Fruit fly (Drosophila melanogaster) whole organism, pupa: ENCODE measurements around the gene Dsp1.

Experiments
- CG10348 ChIP-seq: fragments of 200-800 bp; sonication (Bioruptor generic); IDR thresholded peaks from 2 replicates; pipeline ENCODE4 v1.3.6; 2022; ENCODE audit warnings: missing biosample characterization, missing genetic modification characterization
- CG12605 ChIP-seq: fragments of 200-800 bp; sonication (Bioruptor generic); IDR thresholded peaks from 2 replicates; pipeline ENCODE4 v1.3.6; 2022; ENCODE audit warnings: missing biosample characterization, missing genetic modification characterization
- CG13204 ChIP-seq: fragments of 200-800 bp; sonication (Bioruptor generic); optimal IDR thresholded peaks from 2 replicates; lab custom pipeline; 2018; ENCODE audit warnings: missing biosample characterization, mild to moderate bottlenecking, missing genetic modification characterization, moderate library complexity
- CG14655 ChIP-seq: fragments of 200-800 bp; sonication (Bioruptor generic); optimal IDR thresholded peaks from 3 replicates; lab custom pipeline; 2017; ENCODE audit warnings: mild to moderate bottlenecking, missing biosample characterization, missing genetic modification reagents, missing genetic modification characterization
- CG15710 ChIP-seq: fragments of 200-800 bp; sonication (Bioruptor generic); optimal IDR thresholded peaks from 2 replicates; lab custom pipeline; 2018; ENCODE audit warnings: missing biosample characterization, mild to moderate bottlenecking, missing genetic modification characterization, moderate library complexity
- CG17806 ChIP-seq: fragments of 200-800 bp; sonication (Bioruptor generic); optimal IDR thresholded peaks from 2 replicates; lab custom pipeline; 2018; ENCODE audit warnings: missing biosample characterization, mild to moderate bottlenecking, missing genetic modification characterization, moderate library complexity
- CG32121 ChIP-seq: fragments of 200-800 bp; sonication (Bioruptor generic); IDR thresholded peaks from 2 replicates; pipeline ENCODE4 v1.3.6; 2022; ENCODE audit warnings: missing biosample characterization, missing genetic modification characterization
- CG34367 ChIP-seq: fragments of 200-800 bp; sonication (Bioruptor generic); optimal IDR thresholded peaks from 2 replicates; lab custom pipeline; 2018; ENCODE audit warnings: missing biosample characterization, mild to moderate bottlenecking, missing genetic modification characterization
- CG4496 ChIP-seq: fragments of 200-800 bp; sonication (Bioruptor generic); IDR thresholded peaks from 3 replicates; pipeline ENCODE4 v1.3.6; 2022; ENCODE audit warnings: missing biosample characterization, missing genetic modification characterization
- CG8159 ChIP-seq: fragments of 200-800 bp; sonication (Bioruptor generic); optimal IDR thresholded peaks from 3 replicates; lab custom pipeline; 2018; ENCODE audit warnings: missing biosample characterization, mild to moderate bottlenecking, missing genetic modification characterization, moderate library complexity
- CG8301 ChIP-seq: fragments of 200-800 bp; sonication (Bioruptor generic); optimal IDR thresholded peaks from 2 replicates; lab custom pipeline; 2018; ENCODE audit warnings: missing biosample characterization, mild to moderate bottlenecking, missing genetic modification characterization
- CG9948 ChIP-seq: fragments of 200-800 bp; sonication (Bioruptor generic); optimal IDR thresholded peaks from 2 replicates; lab custom pipeline; 2018; ENCODE audit warnings: missing biosample characterization, mild to moderate bottlenecking, missing genetic modification characterization, moderate library complexity
- D1 ChIP-seq: fragments of 200-800 bp; sonication (Bioruptor generic); optimal IDR thresholded peaks from 2 replicates; lab custom pipeline; 2018; ENCODE audit warnings: missing biosample characterization, mild to moderate bottlenecking, missing genetic modification characterization, moderate library complexity
- EcR ChIP-seq: fragments of 200-800 bp; sonication (Bioruptor generic); optimal IDR thresholded peaks from 3 replicates; lab custom pipeline; 2019; ENCODE audit warnings: missing biosample characterization, missing genetic modification characterization, mild to moderate bottlenecking, moderate library complexity, missing genetic modification reagents
- Ets98B ChIP-seq: fragments of 200-800 bp; sonication (Bioruptor generic); IDR thresholded peaks from 2 replicates; pipeline ENCODE4 v1.3.6; 2022; ENCODE audit warnings: missing biosample characterization, missing genetic modification characterization
- Pif1A ChIP-seq: fragments of 200-800 bp; sonication (Bioruptor generic); optimal IDR thresholded peaks from 3 replicates; lab custom pipeline; 2016; ENCODE audit warnings: missing biosample characterization, missing genetic modification characterization
- Pif1B ChIP-seq: fragments of 200-800 bp; sonication (Bioruptor generic); optimal IDR thresholded peaks from 3 replicates; lab custom pipeline; 2016; ENCODE audit warnings: missing biosample characterization, missing genetic modification characterization
- Snoo ChIP-seq: fragments of 200-800 bp; sonication (Bioruptor generic); optimal IDR thresholded peaks from 3 replicates; lab custom pipeline; 2017; ENCODE audit warnings: missing biosample characterization, mild to moderate bottlenecking, missing genetic modification characterization, inconsistent platforms
- fd96Ca ChIP-seq: fragments of 200-800 bp; sonication (Bioruptor generic); IDR thresholded peaks from 3 replicates; pipeline ENCODE4 v1.3.6; 2022; ENCODE audit warnings: missing biosample characterization, missing genetic modification characterization
- gl ChIP-seq: fragments of 200-800 bp; sonication (Bioruptor generic); optimal IDR thresholded peaks from 2 replicates; lab custom pipeline; 2018; ENCODE audit warnings: missing biosample characterization, mild to moderate bottlenecking, missing genetic modification characterization
- rn ChIP-seq: fragments of 200-800 bp; sonication (Bioruptor generic); IDR thresholded peaks from 2 replicates; pipeline ENCODE4 v1.3.6; 2022; ENCODE audit warnings: missing biosample characterization, missing genetic modification characterization

The Dsp1 gene

DNA sequence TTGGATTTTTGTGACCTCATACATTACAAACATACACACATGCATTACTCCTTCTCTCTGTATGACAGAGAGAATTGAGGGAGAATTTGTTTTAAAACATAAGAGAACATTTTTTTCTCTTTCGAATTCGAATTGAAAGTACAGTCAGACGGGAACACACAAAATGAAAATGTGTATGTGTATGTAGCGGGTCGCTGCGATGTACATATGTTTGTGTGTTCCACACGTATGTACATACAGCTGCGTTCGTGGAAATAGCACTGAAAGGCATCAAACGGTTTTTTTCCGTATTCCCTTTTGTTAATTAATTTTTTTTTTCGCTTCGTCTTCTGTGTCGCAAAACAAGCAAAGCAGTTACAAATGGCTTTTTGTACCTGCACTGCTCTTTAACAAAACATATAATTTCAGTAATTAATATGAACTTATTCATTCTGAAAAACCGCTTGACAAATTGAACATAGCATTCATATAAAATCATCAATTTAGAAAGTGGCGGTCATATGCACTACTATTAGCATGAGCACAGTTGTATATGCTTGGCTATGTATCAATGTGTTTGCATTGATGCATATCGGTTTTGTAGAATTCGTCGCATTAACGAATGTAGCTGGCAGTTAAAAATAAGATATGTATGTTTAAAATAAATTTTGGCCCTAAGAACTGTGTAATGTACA lies 660 bp upstream of the Dsp1 start:
- peak; percentile 99 for TF ChIP-seq CG14655 (GFP tag; lab: Kevin White, UChicago)
- peak; percentile 94 for TF ChIP-seq gl
- TF ChIP-seq rn, result peak; percentile 86
- TF ChIP-seq CG17806 (tag; lab: Kevin White, UChicago), result peak; percentile 95
- peak; percentile 97 for TF ChIP-seq CG34367 (tag; lab: Kevin White, UChicago)
- TF ChIP-seq Pif1A (GFP tag; lab: Kevin White, UChicago), result peak; percentile 97
- peak; percentile 98 for TF ChIP-seq CG8159 (tag; lab: Kevin White, UChicago)
- peak; percentile 90 for TF ChIP-seq CG12605 (GFP tag; lab: Robert Waterston, UW)
- TF ChIP-seq CG10348 (GFP tag; lab: Robert Waterston, UW), result peak; percentile 79
- peak; percentile 97 for TF ChIP-seq CG15710
- peak; percentile 96 for TF ChIP-seq fd96Ca (GFP tag; lab: Robert Waterston, UW)
- peak; percentile 96 for TF ChIP-seq Snoo (tag; lab: Kevin White, UChicago)
- TF ChIP-seq CG13204 (GFP tag; lab: Kevin White, UChicago), result peak; percentile 93
- peak; percentile 97 for TF ChIP-seq CG9948 (tag; lab: Kevin White, UChicago)
- peak; percentile 98 for TF ChIP-seq CG8301 (tag; lab: Kevin White, UChicago)
- peak; percentile 94 for TF ChIP-seq CG4496
- peak; percentile 95 for TF ChIP-seq D1 (tag; lab: Kevin White, UChicago)
- TF ChIP-seq EcR (GFP tag; lab: Kevin White, UChicago), result peak; percentile 6
- TF ChIP-seq Ets98B (GFP tag; lab: Robert Waterston, UW), result peak; percentile 89
- peak; percentile 95 for TF ChIP-seq Pif1B (GFP tag; lab: Kevin White, UChicago)
- TF ChIP-seq CG32121 (GFP tag; lab: Robert Waterston, UW), result peak; percentile 96

DNA sequence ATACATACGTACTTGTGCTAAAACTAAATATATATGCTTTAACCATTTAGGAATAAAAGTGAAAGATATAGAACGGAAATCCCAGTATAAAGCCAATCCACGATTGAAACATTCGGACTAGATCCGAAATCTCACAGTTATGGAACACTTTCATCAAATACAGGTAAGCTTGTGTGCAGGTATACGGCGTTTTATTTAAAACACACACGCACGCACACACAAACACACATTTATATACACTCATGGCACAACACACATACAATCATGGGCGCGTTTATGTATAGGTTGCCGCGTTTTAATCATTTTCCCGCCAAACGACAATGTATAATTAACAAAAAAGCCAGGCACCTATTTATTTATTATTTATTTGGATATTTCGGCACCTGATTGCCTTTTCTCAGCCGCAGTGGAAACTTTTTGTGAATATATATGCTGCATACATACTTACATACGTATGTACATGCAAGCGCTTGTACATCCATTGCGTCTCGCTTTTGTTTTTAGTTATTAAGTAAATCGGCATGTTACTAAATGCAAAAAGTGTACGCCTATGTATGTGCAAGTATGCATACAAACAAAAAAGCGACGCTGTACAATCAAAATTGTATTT lies 944 bp downstream of the Dsp1 start:
- TF ChIP-seq D1 (tag; lab: Kevin White, UChicago), result no peak
- TF ChIP-seq CG9948 (tag; lab: Kevin White, UChicago), result no peak
- TF ChIP-seq Pif1B (GFP tag; lab: Kevin White, UChicago), result no peak
- no peak for TF ChIP-seq EcR (GFP tag; lab: Kevin White, UChicago)
- TF ChIP-seq CG8159 (tag; lab: Kevin White, UChicago), result no peak
- TF ChIP-seq gl, result no peak
- TF ChIP-seq Pif1A (GFP tag; lab: Kevin White, UChicago), result no peak
- no peak for TF ChIP-seq Snoo (tag; lab: Kevin White, UChicago)
- TF ChIP-seq, all 21 proteins: peak for 0

DNA sequence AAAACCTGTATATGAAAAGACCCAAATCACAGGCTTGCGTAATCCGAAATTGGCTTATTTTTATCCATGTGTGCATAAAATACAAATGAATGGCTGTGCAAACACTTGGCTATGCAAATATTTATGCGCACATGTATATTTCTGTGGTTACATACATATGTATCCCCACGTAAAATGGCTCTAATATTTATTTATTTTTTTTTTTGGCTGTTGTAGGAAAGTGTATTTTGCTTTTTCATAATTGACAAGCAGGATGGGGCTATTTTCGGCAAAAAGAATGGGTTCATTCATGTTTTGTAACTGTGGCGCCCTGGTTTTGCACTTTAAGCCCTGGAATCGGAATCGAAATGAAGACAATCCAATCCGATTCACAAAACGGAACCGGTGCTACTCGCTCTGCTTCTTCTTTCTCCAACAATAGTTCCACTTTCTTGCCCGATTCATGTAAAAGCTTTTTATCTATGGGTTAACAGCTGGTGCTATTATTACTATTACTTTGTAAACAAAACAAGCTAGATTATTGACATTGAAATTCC lies 1.8 kb downstream of the Dsp1 start:
- peak; percentile 67 for TF ChIP-seq Snoo (tag; lab: Kevin White, UChicago)
- TF ChIP-seq CG13204 (GFP tag; lab: Kevin White, UChicago), result no peak
- TF ChIP-seq CG8301 (tag; lab: Kevin White, UChicago), result peak; percentile 49
- no peak for TF ChIP-seq D1 (tag; lab: Kevin White, UChicago)
- TF ChIP-seq rn, result peak; percentile 61
- TF ChIP-seq CG10348 (GFP tag; lab: Robert Waterston, UW), result no peak
- TF ChIP-seq CG4496, result peak; percentile 93
- peak; percentile 77 for TF ChIP-seq Pif1B (GFP tag; lab: Kevin White, UChicago)
- TF ChIP-seq gl, result no peak
- peak; percentile 33 for TF ChIP-seq CG9948 (tag; lab: Kevin White, UChicago)
- TF ChIP-seq EcR (GFP tag; lab: Kevin White, UChicago), result no peak
- peak; percentile 86 for TF ChIP-seq fd96Ca (GFP tag; lab: Robert Waterston, UW)
- peak; percentile 62 for TF ChIP-seq CG17806 (tag; lab: Kevin White, UChicago)
- no peak for TF ChIP-seq CG14655 (GFP tag; lab: Kevin White, UChicago)
- peak; percentile 87 for TF ChIP-seq Ets98B (GFP tag; lab: Robert Waterston, UW)
- peak; percentile 46 for TF ChIP-seq CG34367 (tag; lab: Kevin White, UChicago)
- peak; percentile 55 for TF ChIP-seq CG15710
- TF ChIP-seq CG12605 (GFP tag; lab: Robert Waterston, UW), result peak; percentile 64; the same call in 1 of the 2 replicates
- peak; percentile 80 for TF ChIP-seq Pif1A (GFP tag; lab: Kevin White, UChicago)
- TF ChIP-seq CG32121 (GFP tag; lab: Robert Waterston, UW), result peak; percentile 90
- TF ChIP-seq CG8159 (tag; lab: Kevin White, UChicago), result peak; percentile 57

DNA sequence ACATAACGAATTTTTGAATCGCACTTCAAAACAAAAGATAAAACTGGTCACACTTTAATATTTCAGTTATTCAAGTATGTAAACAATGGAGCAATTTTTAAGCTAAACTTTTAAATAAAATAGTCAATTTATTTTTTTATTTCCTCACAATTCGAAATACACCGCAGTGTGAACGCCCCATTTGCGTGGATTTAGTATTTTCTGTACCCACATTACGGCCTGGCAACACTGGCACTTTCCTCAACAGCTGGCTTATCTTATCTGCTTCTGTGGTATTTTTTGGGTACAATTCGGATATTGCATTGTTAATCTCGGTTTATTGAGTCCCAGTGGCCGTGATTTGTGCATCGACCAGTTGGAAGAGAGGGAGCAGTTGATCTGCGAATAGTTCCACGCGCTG lies 16.6 kb downstream of the Dsp1 start, which contains the start of gene sl:
TSS of gene sl (plus strand) at position 254 of the 400 bp plus-strand sequence.
- TF ChIP-seq CG32121 (GFP tag; lab: Robert Waterston, UW) (no peak), CG8301 (tag; lab: Kevin White, UChicago) (no peak), CG13204 (GFP tag; lab: Kevin White, UChicago) (no peak), Pif1A (GFP tag; lab: Kevin White, UChicago) (no peak), D1 (tag; lab: Kevin White, UChicago) (no peak), rn (no peak), EcR (GFP tag; lab: Kevin White, UChicago) (no peak), fd96Ca (GFP tag; lab: Robert Waterston, UW) (no peak), CG10348 (GFP tag; lab: Robert Waterston, UW) (no peak), CG4496 (no peak), Ets98B (GFP tag; lab: Robert Waterston, UW) (no peak), CG34367 (tag; lab: Kevin White, UChicago) (no peak), CG17806 (tag; lab: Kevin White, UChicago) (no peak), CG9948 (tag; lab: Kevin White, UChicago) (no peak), Snoo (tag; lab: Kevin White, UChicago) (no peak), CG14655 (GFP tag; lab: Kevin White, UChicago) (no peak), Pif1B (GFP tag; lab: Kevin White, UChicago) (no peak), CG12605 (GFP tag; lab: Robert Waterston, UW) (no peak), CG15710 (no peak)
- TF ChIP-seq, all 21 proteins: peak for 0
